Worm (Caenorhabditis elegans): ENCODE data around the gene eff-1.

eff-1 gene

ce11 chrII:8382880-8383279, 36.4 kb downstream of the eff-1 start (continued):
- TF ChIP-seq zag-1 (tag; optimal IDR thresholded peaks at IDR 0.05) = no peak
- no peak for TF ChIP-seq egl-27 (tag; optimal IDR thresholded peaks at IDR 0.05)
- TF ChIP-seq ceh-82 (tag; optimal IDR thresholded peaks at IDR 0.05) = no peak
- no peak for TF ChIP-seq nhr-11 (tag; optimal IDR thresholded peaks at IDR 0.05)
- no peak for TF ChIP-seq eor-1 (tag; optimal IDR thresholded peaks at IDR 0.05)
- no peak for TF ChIP-seq fkh-2 (tag; optimal IDR thresholded peaks at IDR 0.05)
- TF ChIP-seq nhr-25 (tag; optimal IDR thresholded peaks at IDR 0.05) = no peak
- no peak for TF ChIP-seq ztf-11 (tag; optimal IDR thresholded peaks at IDR 0.05)
- no peak for TF ChIP-seq ceh-16 (tag; optimal IDR thresholded peaks at IDR 0.05)
- TF ChIP-seq lin-39 (tag; optimal IDR thresholded peaks at IDR 0.05) = no peak
- TF ChIP-seq egl-5 (tag; optimal IDR thresholded peaks at IDR 0.05) = no peak
- peak; percentile 99 for TF ChIP-seq elt-2 (tag; optimal IDR thresholded peaks at IDR 0.05)
- no peak for TF ChIP-seq ztf-4 (tag; optimal IDR thresholded peaks at IDR 0.05)

- TF ChIP-seq nfya-1 (tag; optimal IDR thresholded peaks at IDR 0.05; ENCODE audit: insufficient read depth) (no peak), zag-1 (tag; optimal IDR thresholded peaks at IDR 0.05) (no peak), fkh-2 (tag; optimal IDR thresholded peaks at IDR 0.05) (no peak), jun-1 (tag; optimal IDR thresholded peaks at IDR 0.05) (peak; percentile 14), ceh-16 (tag; optimal IDR thresholded peaks at IDR 0.05) (no peak), snpc-4 (tag; optimal IDR thresholded peaks at IDR 0.05) (no peak), skn-1 (tag; optimal IDR thresholded peaks at IDR 0.05) (peak; percentile 65), nhr-25 (tag; optimal IDR thresholded peaks at IDR 0.05) (no peak), ZK546.5 (tag; optimal IDR thresholded peaks at IDR 0.05) (no peak), nhr-11 (tag; optimal IDR thresholded peaks at IDR 0.05) (no peak), aly-2 (tag; optimal IDR thresholded peaks at IDR 0.05) (no peak), elt-1 (tag; optimal IDR thresholded peaks at IDR 0.05) (no peak), unc-62 (GFP tag; optimal IDR thresholded peaks at IDR 0.05) (no peak), lsy-12 (tag; optimal IDR thresholded peaks at IDR 0.05) (peak; percentile 11), nhr-28 (tag; optimal IDR thresholded peaks at IDR 0.05) (no peak), ceh-82 (tag; optimal IDR thresholded peaks at IDR 0.05) (no peak), egl-5 (tag; optimal IDR thresholded peaks at IDR 0.05) (no peak), pqm-1 (tag; optimal IDR thresholded peaks at IDR 0.05) (peak; percentile 77), fkh-10 (GFP tag; optimal IDR thresholded peaks at IDR 0.05) (no peak), nhr-67 (tag; optimal IDR thresholded peaks at IDR 0.05) (no peak), nhr-237 (tag; optimal IDR thresholded peaks at IDR 0.05) (no peak), fos-1 (tag; optimal IDR thresholded peaks at IDR 0.05) (no peak), elt-2 (tag; optimal IDR thresholded peaks at IDR 0.05) (peak; percentile 77), nhr-23 (tag; optimal IDR thresholded peaks at IDR 0.05) (no peak), pha-4 (tag; optimal IDR thresholded peaks at IDR 0.05) (no peak), hmg-11 (tag; optimal IDR thresholded peaks at IDR 0.05) (no peak)
These were observed 37.9 kb downstream of the eff-1 start for ce11 chrII:8384344-8384743.

ce11 chrII:8385561-8385960, 39.1 kb downstream of the eff-1 start:
- TF ChIP-seq elt-2 (tag; optimal IDR thresholded peaks at IDR 0.05) (peak; percentile 42), elt-3 (tag; optimal IDR thresholded peaks at IDR 0.05) (no peak), sea-2 (GFP tag; optimal IDR thresholded peaks at IDR 0.05) (no peak), fkh-10 (GFP tag; optimal IDR thresholded peaks at IDR 0.05) (no peak), nfya-1 (tag; optimal IDR thresholded peaks at IDR 0.05; ENCODE audit: insufficient read depth) (peak; percentile 77), nhr-23 (tag; optimal IDR thresholded peaks at IDR 0.05) (no peak), skn-1 (tag; optimal IDR thresholded peaks at IDR 0.05) (no peak), unc-39 (tag; optimal IDR thresholded peaks at IDR 0.05) (no peak)

- TF ChIP-seq pqm-1 (tag; optimal IDR thresholded peaks at IDR 0.05) = peak; percentile 89
- no peak for TF ChIP-seq zag-1 (tag; optimal IDR thresholded peaks at IDR 0.05)
- peak; percentile 28 for TF ChIP-seq jun-1 (tag; optimal IDR thresholded peaks at IDR 0.05)
- TF ChIP-seq elt-2 (tag; optimal IDR thresholded peaks at IDR 0.05) = peak; percentile 83
These were observed 40.4 kb downstream of the eff-1 start for ce11 chrII:8386897-8387296.

- TF ChIP-seq elt-2 (tag; optimal IDR thresholded peaks at IDR 0.05) = peak; percentile 98
- TF ChIP-seq fos-1 (tag; optimal IDR thresholded peaks at IDR 0.05) = peak; percentile 56
- no peak for TF ChIP-seq nhr-23 (tag; optimal IDR thresholded peaks at IDR 0.05)
- peak; percentile 27 for TF ChIP-seq jun-1 (tag; optimal IDR thresholded peaks at IDR 0.05)
- TF ChIP-seq lin-39 (tag; optimal IDR thresholded peaks at IDR 0.05) = no peak
- peak; percentile 97 for TF ChIP-seq pqm-1 (tag; optimal IDR thresholded peaks at IDR 0.05)
These were observed 41.6 kb downstream of the eff-1 start, which contains the start of gene drd-1 for ce11 chrII:8388001-8388513. TSS of gene drd-1 (plus strand) at chrII:8388051.
